Fruit fly (Drosophila melanogaster) whole organism: Measurements from ENCODE around the gene Prosbeta4R2.

Experiments
- CG8478 ChIP-seq: fragments of >200 bp; optimal IDR thresholded peaks from 2 replicates; lab custom pipeline; 2018; ENCODE audit warnings: inconsistent platforms
- EcR ChIP-seq, 2 experiments: fragments of >200 bp; optimal IDR thresholded peaks; 2 replicates each; lab custom pipeline; 2017; ENCODE audit warnings: missing biosample characterization in 2 of 2, missing genetic modification characterization in 2 of 2, missing genetic modification reagents in 2 of 2
- pan ChIP-seq: fragments of >200 bp; optimal IDR thresholded peaks from 2 replicates; lab custom pipeline; 2017
- psq ChIP-seq: fragments of >200 bp; optimal IDR thresholded peaks from 2 replicates; lab custom pipeline; 2017

- no peak for TF ChIP-seq psq (lab: Kevin White, UChicago)
- no peak for TF ChIP-seq CG8478
- TF ChIP-seq pan = no peak
- no peak for TF ChIP-seq EcR (GFP tag; optimal IDR thresholded peaks at IDR 0.05; lab: Kevin White, UChicago)
Measured at dm6 chr2L:2653749-2654148, 1.4 kb upstream of the Prosbeta4R2 start, which contains the start of gene Or23a.
